Fruit fly (Drosophila melanogaster) whole organism, embryonic: ENCODE results near the gene pot.
A peak's percentile ranks its signal among the peaks of the same experiment; 100 is the strongest.

Experiments used
- ATbp ChIP-seq: fragments of 200-800 bp; sonication (Bioruptor generic); optimal IDR thresholded peaks from 2 replicates; lab custom pipeline; 2017; ENCODE audit warnings: missing biosample characterization, mild to moderate bottlenecking, missing genetic modification characterization, missing genetic modification reagents
- Atf-2 ChIP-seq: fragments of 200-800 bp; sonication (Bioruptor generic); optimal IDR thresholded peaks from 2 replicates; lab custom pipeline; 2016; ENCODE audit warnings: missing biosample characterization, missing genetic modification characterization
- BEAF-32 ChIP-seq: fragments of 200-800 bp; sonication (Bioruptor generic); optimal IDR thresholded peaks from 3 replicates; lab custom pipeline; 2017; ENCODE audit warnings: missing biosample characterization, missing genetic modification characterization, mild to moderate bottlenecking, moderate library complexity, missing genetic modification reagents
- Bgb ChIP-seq: fragments of 200-800 bp; sonication (Bioruptor generic); IDR thresholded peaks from 2 replicates; pipeline ENCODE4 v1.3.6; 2022; ENCODE audit warnings: missing biosample characterization, missing genetic modification characterization; ENCODE audit not compliant: partially characterized antibody
- CG10366 ChIP-seq: fragments of 200-800 bp; sonication (Bioruptor generic); IDR thresholded peaks from 2 replicates; pipeline ENCODE4 v1.3.6; 2022; ENCODE audit warnings: missing biosample characterization, missing genetic modification characterization
- CG10462 ChIP-seq: fragments of 200-800 bp; sonication (Bioruptor generic); optimal IDR thresholded peaks from 2 replicates; lab custom pipeline; 2016; ENCODE audit warnings: missing biosample characterization, missing genetic modification characterization
- CG10543 ChIP-seq: fragments of 200-800 bp; sonication (Bioruptor generic); optimal IDR thresholded peaks from 3 replicates; lab custom pipeline; 2017; ENCODE audit warnings: missing biosample characterization, mild to moderate bottlenecking, missing genetic modification characterization, moderate library complexity
- CG10654 ChIP-seq: fragments of 200-800 bp; sonication (Bioruptor generic); optimal IDR thresholded peaks from 2 replicates; lab custom pipeline; 2016; ENCODE audit warnings: missing biosample characterization, missing genetic modification characterization
- CG10959 ChIP-seq: fragments of 200-800 bp; sonication (Bioruptor generic); IDR thresholded peaks from 2 replicates; pipeline ENCODE4 v1.3.6; 2022; ENCODE audit warnings: missing biosample characterization, missing genetic modification characterization
- CG11696 ChIP-seq: fragments of 200-800 bp; sonication (Bioruptor generic); IDR thresholded peaks from 2 replicates; pipeline ENCODE4 v1.3.6; 2022; ENCODE audit warnings: missing biosample characterization, missing genetic modification characterization
- CG12769 ChIP-seq: fragments of 200-800 bp; sonication (Bioruptor generic); optimal IDR thresholded peaks from 2 replicates; lab custom pipeline; 2019; ENCODE audit warnings: missing biosample characterization, mild to moderate bottlenecking, missing genetic modification characterization, moderate library complexity
- CG13296 ChIP-seq: fragments of 200-800 bp; sonication (Bioruptor generic); optimal IDR thresholded peaks from 3 replicates; lab custom pipeline; 2018; ENCODE audit warnings: missing biosample characterization, mild to moderate bottlenecking, missing genetic modification characterization
- CG13624 ChIP-seq: fragments of 200-800 bp; sonication (Bioruptor generic); optimal IDR thresholded peaks from 2 replicates; lab custom pipeline; 2016; ENCODE audit warnings: missing biosample characterization, missing genetic modification characterization
- CG15514 ChIP-seq: fragments of 200-800 bp; sonication (Bioruptor generic); optimal IDR thresholded peaks from 3 replicates; lab custom pipeline; 2017; ENCODE audit warnings: missing biosample characterization, missing genetic modification characterization, mild to moderate bottlenecking, moderate library complexity, missing genetic modification reagents
- CG1603 ChIP-seq: fragments of 200-800 bp; sonication (Bioruptor generic); optimal IDR thresholded peaks from 2 replicates; lab custom pipeline; 2019; ENCODE audit warnings: missing biosample characterization, mild to moderate bottlenecking, missing genetic modification characterization, moderate library complexity
- CG1792 ChIP-seq: fragments of 200-800 bp; sonication (Bioruptor generic); optimal IDR thresholded peaks from 2 replicates; lab custom pipeline; 2016; ENCODE audit warnings: missing biosample characterization, missing genetic modification characterization
- CG2116 ChIP-seq: fragments of 200-800 bp; sonication (Bioruptor generic); optimal IDR thresholded peaks from 3 replicates; lab custom pipeline; 2018; ENCODE audit warnings: missing biosample characterization, mild to moderate bottlenecking, missing genetic modification characterization
- CG2129 ChIP-seq: fragments of 200-800 bp; sonication (Bioruptor generic); IDR thresholded peaks from 2 replicates; pipeline ENCODE4 v1.3.6; 2022; ENCODE audit warnings: missing biosample characterization, missing genetic modification characterization; ENCODE audit not compliant: partially characterized antibody
- CG33213 ChIP-seq: fragments of 200-800 bp; sonication (Bioruptor generic); optimal IDR thresholded peaks from 3 replicates; lab custom pipeline; 2016; ENCODE audit warnings: missing biosample characterization, missing genetic modification characterization
- CG3995 ChIP-seq: fragments of 200-800 bp; sonication (Bioruptor generic); optimal IDR thresholded peaks from 3 replicates; lab custom pipeline; 2016; ENCODE audit warnings: missing biosample characterization, missing genetic modification characterization
- CG6683 ChIP-seq: fragments of 200-800 bp; sonication (Bioruptor generic); optimal IDR thresholded peaks from 2 replicates; lab custom pipeline; 2017; ENCODE audit warnings: missing biosample characterization, mild to moderate bottlenecking, missing genetic modification characterization, missing genetic modification reagents
- CG7963 ChIP-seq: fragments of 200-800 bp; sonication (Bioruptor generic); IDR thresholded peaks from 3 replicates; pipeline ENCODE4 v1.3.6; 2022; ENCODE audit warnings: missing biosample characterization, missing genetic modification characterization; ENCODE audit not compliant: partially characterized antibody
- CG8388 ChIP-seq: fragments of 200-800 bp; sonication (Bioruptor generic); optimal IDR thresholded peaks from 2 replicates; lab custom pipeline; 2019; ENCODE audit warnings: missing biosample characterization, mild to moderate bottlenecking, missing genetic modification characterization, moderate library complexity
- CG9797 ChIP-seq: fragments of 200-800 bp; sonication (Bioruptor generic); optimal IDR thresholded peaks from 3 replicates; lab custom pipeline; 2018; ENCODE audit warnings: missing biosample characterization, mild to moderate bottlenecking, missing genetic modification characterization
- Dfd ChIP-seq, 2 experiments: fragments of >200 bp; optimal IDR thresholded peaks; 2 replicates each; lab custom pipeline; 2017; ENCODE audit warnings: missing biosample characterization in 2 of 2, missing genetic modification characterization in 2 of 2
- Dll ChIP-seq: fragments of 200-800 bp; sonication (Bioruptor generic); IDR thresholded peaks from 4 replicates; pipeline ENCODE4 v1.3.6; 2022; ENCODE audit warnings: missing biosample characterization, missing genetic modification characterization; ENCODE audit not compliant: partially characterized antibody
- MESR4 ChIP-seq: fragments of 200-800 bp; sonication (Bioruptor generic); optimal IDR thresholded peaks from 2 replicates; lab custom pipeline; 2018; ENCODE audit warnings: missing biosample characterization, mild to moderate bottlenecking, missing genetic modification characterization, moderate library complexity
- Mes4 ChIP-seq: fragments of 200-800 bp; sonication (Bioruptor generic); optimal IDR thresholded peaks from 2 replicates; lab custom pipeline; 2016; ENCODE audit warnings: missing biosample characterization, missing genetic modification characterization
- Sin3A ChIP-seq: fragments of >200 bp; optimal IDR thresholded peaks from 2 replicates; lab custom pipeline; 2018
- Six4 ChIP-seq: fragments of 200-800 bp; sonication (Bioruptor generic); optimal IDR thresholded peaks from 2 replicates; lab custom pipeline; 2016; ENCODE audit warnings: missing biosample characterization, missing genetic modification characterization
- Trl ChIP-seq, 3 experiments: fragments of >200 bp in 2 of 3; fragments of 200-800 bp in 1 of 3; sonication (Bioruptor generic) in 1 of 3; optimal IDR thresholded peaks; 2 replicates in 1 of 3; 3 replicates in 2 of 3; lab custom pipeline; 2016 to 2017; ENCODE audit warnings: missing biosample characterization in 1 of 3, missing genetic modification characterization in 1 of 3
- Xbp1 ChIP-seq: fragments of 200-800 bp; sonication (Bioruptor generic); optimal IDR thresholded peaks from 3 replicates; lab custom pipeline; 2016; ENCODE audit warnings: missing biosample characterization, mild to moderate bottlenecking, missing genetic modification characterization
- croc ChIP-seq: fragments of 200-800 bp; sonication (Bioruptor generic); conservative IDR thresholded peaks from 3 replicates; pipeline ENCODE4 v1.3.6; 2022; ENCODE audit warnings: missing biosample characterization, missing genetic modification characterization
- dm ChIP-seq: fragments of 200-800 bp; sonication (Bioruptor generic); optimal IDR thresholded peaks from 3 replicates; lab custom pipeline; 2016; ENCODE audit warnings: missing biosample characterization, missing genetic modification characterization
- dmrt11E ChIP-seq: fragments of 200-800 bp; sonication (Bioruptor generic); optimal IDR thresholded peaks from 3 replicates; lab custom pipeline; 2018; ENCODE audit warnings: missing biosample characterization, mild to moderate bottlenecking, missing genetic modification characterization, moderate library complexity
- fu2 ChIP-seq: fragments of 200-800 bp; sonication (Bioruptor generic); optimal IDR thresholded peaks from 2 replicates; lab custom pipeline; 2016; ENCODE audit warnings: missing biosample characterization, missing genetic modification characterization
- gsb ChIP-seq: fragments of 200-800 bp; sonication (Bioruptor generic); IDR thresholded peaks from 2 replicates; pipeline ENCODE4 v1.3.6; 2022; ENCODE audit warnings: missing biosample characterization, missing genetic modification characterization
- ind ChIP-seq: fragments of 200-800 bp; sonication (Bioruptor generic); optimal IDR thresholded peaks from 3 replicates; lab custom pipeline; 2016; ENCODE audit warnings: missing biosample characterization, missing genetic modification characterization
- knrl ChIP-seq: fragments of 200-800 bp; sonication (Bioruptor generic); IDR thresholded peaks from 3 replicates; pipeline ENCODE4 v1.3.6; 2022; ENCODE audit warnings: missing biosample characterization, missing genetic modification characterization; ENCODE audit not compliant: partially characterized antibody
- maf-S ChIP-seq: fragments of 200-800 bp; sonication (Bioruptor generic); optimal IDR thresholded peaks from 2 replicates; lab custom pipeline; 2016; ENCODE audit warnings: missing biosample characterization, missing genetic modification characterization
- nerfin-2 ChIP-seq: fragments of 200-800 bp; sonication (Bioruptor generic); IDR thresholded peaks from 2 replicates; pipeline ENCODE4 v1.3.6; 2022; ENCODE audit warnings: missing biosample characterization, missing genetic modification characterization; ENCODE audit not compliant: partially characterized antibody
- oc ChIP-seq: fragments of 200-800 bp; sonication (Bioruptor generic); optimal IDR thresholded peaks from 2 replicates; lab custom pipeline; 2018; ENCODE audit warnings: missing biosample characterization, mild to moderate bottlenecking, missing genetic modification characterization, moderate library complexity
- pfk ChIP-seq: fragments of 200-800 bp; sonication (Bioruptor generic); optimal IDR thresholded peaks from 2 replicates; lab custom pipeline; 2018; ENCODE audit warnings: missing biosample characterization, mild to moderate bottlenecking, missing genetic modification characterization, moderate library complexity
- phol ChIP-seq: fragments of 200-800 bp; sonication (Bioruptor generic); optimal IDR thresholded peaks from 3 replicates; lab custom pipeline; 2018; ENCODE audit warnings: missing biosample characterization, mild to moderate bottlenecking, missing genetic modification characterization, moderate library complexity
- row ChIP-seq: fragments of 200-800 bp; sonication (Bioruptor generic); IDR thresholded peaks from 3 replicates; pipeline ENCODE4 v1.3.6; 2022; ENCODE audit warnings: missing biosample characterization, missing genetic modification characterization
- sr ChIP-seq: fragments of 200-800 bp; sonication (Bioruptor generic); IDR thresholded peaks from 3 replicates; pipeline ENCODE4 v1.3.6; 2022; ENCODE audit warnings: missing biosample characterization, missing genetic modification characterization
- ssp ChIP-seq: fragments of 200-800 bp; sonication (Bioruptor generic); IDR thresholded peaks from 2 replicates; pipeline ENCODE4 v1.3.6; 2022; ENCODE audit warnings: missing biosample characterization, missing genetic modification characterization
- tll ChIP-seq, 2 experiments: fragments of 200-800 bp in 1 of 2; fragments of >200 bp in 1 of 2; sonication (Bioruptor generic) in 1 of 2; optimal IDR thresholded peaks; 2 replicates each; lab custom pipeline; 2017 to 2019; ENCODE audit warnings: missing biosample characterization in 2 of 2, missing genetic modification characterization in 2 of 2, mild to moderate bottlenecking in 1 of 2, moderate library complexity in 1 of 2
- wek ChIP-seq: fragments of 200-800 bp; sonication (Bioruptor generic); optimal IDR thresholded peaks from 3 replicates; lab custom pipeline; 2018; ENCODE audit warnings: missing biosample characterization, mild to moderate bottlenecking, missing genetic modification characterization, moderate library complexity

pot gene

DNA sequence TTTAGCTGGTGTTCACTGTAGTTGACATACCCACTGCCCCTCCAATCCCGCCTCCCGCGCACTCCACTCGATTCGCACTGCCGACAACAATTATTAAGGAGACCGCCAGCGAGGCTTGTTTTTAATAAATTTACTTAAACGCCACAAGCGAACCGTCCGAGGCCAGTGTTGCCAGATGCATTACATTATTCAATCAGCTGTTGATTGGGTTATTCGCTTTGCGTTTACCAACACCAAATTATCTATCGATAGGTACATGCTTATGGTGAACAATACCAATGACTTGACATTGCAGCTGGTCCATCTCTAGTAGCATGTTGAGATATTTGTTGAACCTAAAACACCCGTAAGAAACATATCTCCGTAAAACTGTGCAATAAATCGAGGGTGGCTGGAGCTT is 30.1 kb downstream of the pot start, which contains the start of the genes CG10353 and SelG (continued):
- peak; percentile 90 for TF ChIP-seq Bgb (GFP tag; lab: Robert Waterston, UW)
- peak; percentile 56; the same call in 1 of the 2 replicates for TF ChIP-seq nerfin-2
- no peak for TF ChIP-seq ssp
- peak; percentile 54 for TF ChIP-seq CG12769 (tag; lab: Kevin White, UChicago)
- TF ChIP-seq Trl (optimal IDR thresholded peaks at IDR 0.05; lab: Kevin White, UChicago) = no peak
- TF ChIP-seq Trl (GFP tag; optimal IDR thresholded peaks at IDR 0.05; lab: Kevin White, UChicago) = peak; percentile 45
- peak; percentile 80 for TF ChIP-seq CG1603 (tag; lab: Kevin White, UChicago)
- TF ChIP-seq CG2116 = peak; percentile 63
- no peak for TF ChIP-seq Dfd (GFP tag; optimal IDR thresholded peaks at IDR 0.05; lab: Kevin White, UChicago)
- no peak for TF ChIP-seq sr (GFP tag; lab: Robert Waterston, UW)
- peak; percentile 27 for TF ChIP-seq phol (tag; lab: Kevin White, UChicago)
- TF ChIP-seq pfk = peak; percentile 36
- peak; percentile 59 for TF ChIP-seq CG13624 (GFP tag; lab: Kevin White, UChicago)
- peak; percentile 83 for TF ChIP-seq knrl (GFP tag; lab: Robert Waterston, UW)
- TF ChIP-seq CG15514 (GFP tag; lab: Kevin White, UChicago) = peak; percentile 77
- TF ChIP-seq CG7963 (GFP tag; lab: Robert Waterston, UW) = peak; percentile 63; the same call in 2 of the 3 replicates
- TF ChIP-seq CG11696 (GFP tag; lab: Robert Waterston, UW) = no peak
- peak; percentile 76 for TF ChIP-seq CG3995 (GFP tag; lab: Kevin White, UChicago)
- TF ChIP-seq Dll (GFP tag; lab: Robert Waterston, UW) = peak; percentile 78
- TF ChIP-seq CG13296 (GFP tag; lab: Kevin White, UChicago) = peak; percentile 20
- TF ChIP-seq maf-S (GFP tag; lab: Kevin White, UChicago) = peak; percentile 44
- peak; percentile 57 for TF ChIP-seq CG33213 (GFP tag; lab: Kevin White, UChicago)
- TF ChIP-seq wek (GFP tag; lab: Kevin White, UChicago) = peak; percentile 54
- peak; percentile 17 for TF ChIP-seq dmrt11E (tag; lab: Kevin White, UChicago)
- TF ChIP-seq BEAF-32 (GFP tag; lab: Kevin White, UChicago) = peak; percentile 86
- TF ChIP-seq CG9797 (GFP tag; lab: Kevin White, UChicago) = peak; percentile 29
- peak; percentile 10 for TF ChIP-seq Mes4 (GFP tag; lab: Kevin White, UChicago)
- no peak for TF ChIP-seq CG6683
- peak; percentile 34 for TF ChIP-seq ind (GFP tag; lab: Kevin White, UChicago)
- peak in 1 of 2 experiments; percentile 36 for TF ChIP-seq tll (GFP tag; optimal IDR thresholded peaks at IDR 0.05; lab: Kevin White, UChicago)
- no peak for TF ChIP-seq CG10462
- no peak for TF ChIP-seq CG10654
- no peak for TF ChIP-seq gsb
- TF ChIP-seq fu2 (GFP tag; lab: Kevin White, UChicago) = no peak
- TF ChIP-seq CG10959 (GFP tag; lab: Robert Waterston, UW) = no peak
- TF ChIP-seq Sin3A (lab: Kevin White, UChicago) = peak; percentile 35
- TF ChIP-seq CG2129 (GFP tag; lab: Robert Waterston, UW) = peak; percentile 52
- no peak for TF ChIP-seq oc (tag; lab: Kevin White, UChicago)
- TF ChIP-seq croc (GFP tag; lab: Robert Waterston, UW) = no peak
- no peak for TF ChIP-seq Atf-2 (GFP tag; lab: Kevin White, UChicago)
- no peak for TF ChIP-seq Six4 (GFP tag; lab: Kevin White, UChicago)
- TF ChIP-seq row (GFP tag; lab: Robert Waterston, UW) = peak; percentile 58
- TF ChIP-seq dm (GFP tag; lab: Kevin White, UChicago) = peak; percentile 65
- TF ChIP-seq CG10366 (GFP tag; lab: Robert Waterston, UW) = 0 out of 2 replicates have a peak, but pooled peaks have one; percentile 11
- no peak for TF ChIP-seq CG8388 (GFP tag; lab: Kevin White, UChicago)
- TF ChIP-seq CG1792 (GFP tag; lab: Kevin White, UChicago) = peak; percentile 24
- peak; percentile 42 for TF ChIP-seq Xbp1 (GFP tag; lab: Kevin White, UChicago)
- TF ChIP-seq MESR4 (GFP tag; lab: Kevin White, UChicago) = peak; percentile 81
- TF ChIP-seq ATbp (GFP tag; lab: Kevin White, UChicago) = no peak
- peak; percentile 55 for TF ChIP-seq CG10543 (GFP tag; lab: Kevin White, UChicago)
